Fruit fly (Drosophila melanogaster) whole organism, wandering third instar larva: Measurements from ENCODE around the gene comm.
A peak's percentile ranks its signal among the peaks of the same experiment; 100 is the strongest.

Source experiments
- Abd-B ChIP-seq: fragments of >200 bp; optimal IDR thresholded peaks from 2 replicates; lab custom pipeline; 2017; ENCODE audit warnings: missing biosample characterization, missing genetic modification characterization
- CG32264 ChIP-seq: fragments of 200-800 bp; sonication (Bioruptor generic); optimal IDR thresholded peaks from 2 replicates; lab custom pipeline; 2016; ENCODE audit warnings: missing biosample characterization, missing genetic modification characterization
- CG9705 ChIP-seq: fragments of 200-800 bp; sonication (Bioruptor generic); optimal IDR thresholded peaks from 2 replicates; lab custom pipeline; 2018; ENCODE audit warnings: missing biosample characterization, mild to moderate bottlenecking, missing genetic modification characterization
- CrebA ChIP-seq: fragments of 200-800 bp; sonication (Bioruptor generic); optimal IDR thresholded peaks from 2 replicates; lab custom pipeline; 2016; ENCODE audit warnings: missing biosample characterization, mild to moderate bottlenecking, missing genetic modification characterization, borderline replicate concordance
- Dfd ChIP-seq: fragments of >200 bp; optimal IDR thresholded peaks from 2 replicates; lab custom pipeline; 2017; ENCODE audit warnings: missing biosample characterization, missing genetic modification characterization
- Dif ChIP-seq: fragments of 200-275, 200-300 bp; sonication (Bioruptor generic); optimal IDR thresholded peaks from 2 replicates; lab custom pipeline; 2018; ENCODE audit warnings: missing biosample characterization, missing genetic modification characterization; ENCODE audit not compliant: partially characterized antibody
- GATAd ChIP-seq: sonication (Bioruptor generic); optimal IDR thresholded peaks from 2 replicates; lab custom pipeline; 2016; ENCODE audit warnings: missing biosample characterization, missing genetic modification characterization
- HLH106 ChIP-seq: fragments of 200-800 bp; optimal IDR thresholded peaks from 3 replicates; lab custom pipeline; 2019; ENCODE audit warnings: missing biosample characterization, mild to moderate bottlenecking, missing genetic modification characterization, moderate library complexity
- Hnf4 ChIP-seq: fragments of 200-800 bp; sonication (Bioruptor generic); optimal IDR thresholded peaks from 2 replicates; lab custom pipeline; 2016; ENCODE audit warnings: missing biosample characterization, mild to moderate bottlenecking, missing genetic modification characterization
- Hr83 ChIP-seq: fragments of 200-300 bp; sonication (Bioruptor generic); optimal IDR thresholded peaks from 2 replicates; lab custom pipeline; 2016; ENCODE audit warnings: missing biosample characterization, mild to moderate bottlenecking, missing genetic modification characterization, moderate library complexity; ENCODE audit not compliant: poor library complexity, severe bottlenecking
- Jra ChIP-seq: sonication (Bioruptor generic); optimal IDR thresholded peaks from 2 replicates; lab custom pipeline; 2016; ENCODE audit warnings: missing biosample characterization, missing genetic modification characterization
- N ChIP-seq: fragments of >200 bp; optimal IDR thresholded peaks from 2 replicates; lab custom pipeline; 2018; ENCODE audit warnings: missing biosample characterization, missing external identifiers, missing genetic modification characterization
- OdsH ChIP-seq: fragments of 200-800 bp; sonication (Bioruptor generic); optimal IDR thresholded peaks from 2 replicates; lab custom pipeline; 2016; ENCODE audit warnings: missing biosample characterization, mild to moderate bottlenecking, missing genetic modification characterization
- Rel ChIP-seq, 2 experiments: fragments of 200-800 bp; sonication (Bioruptor generic) in 1 of 2; optimal IDR thresholded peaks; 2 replicates in 1 of 2; 3 replicates in 1 of 2; lab custom pipeline; 2016 to 2019; ENCODE audit warnings: mild to moderate bottlenecking in 2 of 2, missing biosample characterization in 2 of 2, missing genetic modification characterization in 2 of 2, moderate library complexity in 1 of 2
- Sp1 ChIP-seq: fragments of 200-800 bp; sonication (Bioruptor generic); optimal IDR thresholded peaks from 3 replicates; lab custom pipeline; 2019; ENCODE audit warnings: missing biosample characterization, mild to moderate bottlenecking, missing genetic modification characterization, moderate library complexity
- Vsx2 ChIP-seq: fragments of 200-300, 225-300 bp; sonication (Bioruptor generic); optimal IDR thresholded peaks from 2 replicates; lab custom pipeline; 2018; ENCODE audit warnings: missing biosample characterization, missing genetic modification characterization; ENCODE audit not compliant: partially characterized antibody
- br ChIP-seq: fragments of 200-800 bp; sonication (Bioruptor generic); optimal IDR thresholded peaks from 2 replicates; lab custom pipeline; 2016; ENCODE audit warnings: missing biosample characterization, missing genetic modification characterization
- brk ChIP-seq: fragments of 200-800 bp; sonication (Bioruptor generic); optimal IDR thresholded peaks from 2 replicates; lab custom pipeline; 2016; ENCODE audit warnings: missing biosample characterization, mild to moderate bottlenecking, missing genetic modification characterization
- dmrt93B ChIP-seq: fragments of 200-800 bp; sonication (Bioruptor generic); optimal IDR thresholded peaks from 2 replicates; lab custom pipeline; 2018; ENCODE audit warnings: missing biosample characterization, mild to moderate bottlenecking, missing genetic modification characterization
- ey ChIP-seq: fragments of 200-800 bp; sonication (Bioruptor generic); optimal IDR thresholded peaks from 2 replicates; lab custom pipeline; 2016; ENCODE audit warnings: missing biosample characterization, missing genetic modification characterization
- jim ChIP-seq: fragments of 175-275, 200-325 bp; sonication (Bioruptor generic); optimal IDR thresholded peaks from 2 replicates; lab custom pipeline; 2016; ENCODE audit warnings: missing biosample characterization, mild to moderate bottlenecking, missing genetic modification characterization
- lola ChIP-seq: fragments of >200 bp; optimal IDR thresholded peaks from 2 replicates; lab custom pipeline; 2017; ENCODE audit warnings: missing biosample characterization, missing genetic modification characterization
- pan ChIP-seq: fragments of >200 bp; optimal IDR thresholded peaks from 2 replicates; lab custom pipeline; 2017
- psq ChIP-seq: fragments of 200-800 bp; sonication (Bioruptor generic); optimal IDR thresholded peaks from 3 replicates; lab custom pipeline; 2017; ENCODE audit warnings: missing biosample characterization, mild to moderate bottlenecking, missing genetic modification characterization, moderate library complexity
- sage ChIP-seq: fragments of 200-800 bp; sonication (Bioruptor generic); optimal IDR thresholded peaks from 2 replicates; lab custom pipeline; 2016; ENCODE audit warnings: missing biosample characterization, mild to moderate bottlenecking, missing genetic modification characterization
- sv ChIP-seq: fragments of 200-800 bp; sonication (Bioruptor generic); optimal IDR thresholded peaks from 3 replicates; lab custom pipeline; 2016; ENCODE audit warnings: missing biosample characterization, missing genetic modification characterization
- tai ChIP-seq: sonication (Bioruptor generic); optimal IDR thresholded peaks from 2 replicates; lab custom pipeline; 2016; ENCODE audit warnings: missing biosample characterization, missing genetic modification characterization
- usp ChIP-seq: fragments of >200 bp; optimal IDR thresholded peaks from 2 replicates; lab custom pipeline; 2017; ENCODE audit warnings: missing biosample characterization, missing genetic modification characterization

Gene comm

dm6 chr3L:15678284-15678683 is 49.9 kb downstream of the comm start:
- no peak for TF ChIP-seq HLH106 (tag; lab: Kevin White, UChicago)
- no peak for TF ChIP-seq jim (GFP tag; lab: Kevin White, UChicago)
- no peak for TF ChIP-seq sv (GFP tag; lab: Kevin White, UChicago)
- TF ChIP-seq Vsx2 (GFP tag; lab: Kevin White, UChicago), result no peak
- TF ChIP-seq CG9705, result no peak
- no peak for TF ChIP-seq ey (GFP tag; lab: Kevin White, UChicago)
- TF ChIP-seq CG32264, result no peak
- no peak for TF ChIP-seq Jra (GFP tag; lab: Kevin White, UChicago)
- TF ChIP-seq Dfd, result no peak
- TF ChIP-seq Sp1 (GFP tag; lab: Kevin White, UChicago), result no peak
- no peak for TF ChIP-seq N (GFP tag; lab: Kevin White, UChicago)
- no peak for TF ChIP-seq lola (GFP tag; lab: Kevin White, UChicago)
- no peak for TF ChIP-seq Hr83 (GFP tag; lab: Kevin White, UChicago)
- no peak for TF ChIP-seq Rel (GFP tag; optimal IDR thresholded peaks at IDR 0.05; lab: Kevin White, UChicago)
- no peak for TF ChIP-seq Rel (tag; optimal IDR thresholded peaks at IDR 0.05; lab: Kevin White, UChicago)

DNA sequence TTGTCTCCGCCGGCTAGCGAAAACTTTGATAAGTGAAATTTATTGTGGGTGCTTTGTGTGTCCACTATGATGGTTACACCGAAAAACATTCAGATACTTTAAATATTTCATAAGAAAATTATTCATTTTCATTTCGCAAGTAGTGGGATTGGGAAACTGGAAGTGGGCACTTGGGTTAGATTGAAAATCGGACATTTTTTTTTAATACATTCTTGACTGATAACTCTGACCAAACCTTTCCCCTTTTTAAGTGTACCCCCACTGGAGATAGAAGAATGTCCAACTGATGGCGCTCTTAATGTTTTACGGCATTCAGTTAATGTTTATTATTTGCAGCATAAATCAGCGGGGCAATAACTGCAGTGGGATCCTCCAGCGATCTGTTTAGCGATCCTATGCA is 50.6 kb downstream of the comm start:
- TF ChIP-seq Sp1 (GFP tag; lab: Kevin White, UChicago) (no peak), Dfd (no peak)

DNA sequence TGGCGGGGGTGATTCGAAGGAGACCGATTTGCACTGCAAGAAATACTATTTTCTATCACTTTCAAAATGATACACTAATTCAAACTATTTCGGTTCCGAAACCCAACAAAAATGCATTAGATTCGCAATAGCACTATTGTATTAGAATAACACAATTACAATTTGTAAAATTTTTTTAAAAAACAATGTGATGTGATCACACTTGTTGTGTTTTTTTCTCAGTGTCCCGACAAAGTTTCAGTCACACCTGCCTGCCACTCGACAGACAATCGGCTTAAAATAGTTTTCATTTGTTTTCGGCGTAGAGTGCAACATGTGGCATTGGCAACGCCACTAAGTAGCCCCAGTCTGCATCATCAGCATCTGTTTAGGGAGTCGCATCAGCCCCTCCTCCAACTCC is 53.1 kb downstream of the comm start:
- TF ChIP-seq br (no peak), sv (GFP tag; lab: Kevin White, UChicago) (peak; percentile 9)

dm6 chr3L:15672800-15673199 is 55.4 kb downstream of the comm start:
- TF ChIP-seq N (GFP tag; lab: Kevin White, UChicago), result no peak
- no peak for TF ChIP-seq Dif
- no peak for TF ChIP-seq usp (GFP tag; lab: Kevin White, UChicago)
- TF ChIP-seq pan, result no peak
- TF ChIP-seq lola (GFP tag; lab: Kevin White, UChicago), result no peak
- TF ChIP-seq dmrt93B (GFP tag; lab: Kevin White, UChicago), result no peak
- no peak for TF ChIP-seq sage
- TF ChIP-seq OdsH (GFP tag; lab: Kevin White, UChicago), result no peak
- TF ChIP-seq CG32264, result no peak
- no peak for TF ChIP-seq tai
- no peak for TF ChIP-seq brk (GFP tag; lab: Kevin White, UChicago)
- TF ChIP-seq GATAd (GFP tag; lab: Kevin White, UChicago), result no peak
- no peak for TF ChIP-seq Rel (GFP tag; optimal IDR thresholded peaks at IDR 0.05; lab: Kevin White, UChicago)
- no peak for TF ChIP-seq Rel (tag; optimal IDR thresholded peaks at IDR 0.05; lab: Kevin White, UChicago)
- TF ChIP-seq CrebA (GFP tag; lab: Kevin White, UChicago), result no peak
- TF ChIP-seq Abd-B (GFP tag; lab: Kevin White, UChicago), result no peak
- TF ChIP-seq Hnf4 (GFP tag; lab: Kevin White, UChicago), result no peak
- TF ChIP-seq psq (GFP tag; lab: Kevin White, UChicago), result no peak
- TF ChIP-seq, all 38 proteins: peak for 0
